Worm (Caenorhabditis elegans) whole organism, L4/young adult: Measurements from ENCODE around the gene C25F9.10.

Experiments used
- W03F9.2 ChIP-seq: fragments of 150-350 bp; optimal IDR thresholded peaks from 2 replicates; lab custom pipeline; 2014; ENCODE audit warnings: missing biosample characterization, missing genetic modification characterization
- dao-5 ChIP-seq: sonication (generic microtip); optimal IDR thresholded peaks from 2 replicates; lab custom pipeline; 2016; ENCODE audit warnings: missing genotype, missing genetic modification characterization, moderate library complexity, missing compliant biosample characterization
- him-1 ChIP-seq: sonication (generic microtip); optimal IDR thresholded peaks from 2 replicates; lab custom pipeline; 2016; ENCODE audit warnings: missing genotype, missing genetic modification reagents, missing genetic modification characterization, missing compliant biosample characterization

DNA sequence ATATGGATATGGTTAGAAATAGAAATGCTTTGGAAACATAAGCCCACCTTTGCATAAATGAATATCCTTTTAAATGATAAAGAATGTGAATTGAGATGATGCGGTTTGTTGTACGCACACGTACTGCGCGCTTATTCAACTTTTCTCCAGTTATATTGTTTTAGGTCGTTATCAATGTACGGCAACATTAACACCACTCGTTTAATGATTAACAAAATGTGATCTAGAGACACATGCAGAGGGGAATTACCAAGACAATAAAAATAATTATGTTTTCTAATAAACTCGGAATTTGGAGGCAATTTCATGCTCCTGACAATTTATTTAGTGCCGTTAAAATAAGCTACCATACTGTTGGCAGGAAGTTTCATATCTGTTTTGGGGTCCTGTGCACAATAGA lies 39.9 kb downstream of the C25F9.10 start, which contains the start of gene M04C3.1:
- no peak for TF ChIP-seq W03F9.2 (tag; lab: Kevin White, UChicago)
- TF ChIP-seq him-1 (tag; lab: Kevin White, UChicago): no peak
- TF ChIP-seq dao-5 (tag; lab: Kevin White, UChicago): no peak
